Worm (Caenorhabditis elegans): ENCODE results near the gene dlat-1.
A peak's percentile ranks its signal among the peaks of the same experiment; 100 is the strongest.

dlat-1 gene

DNA sequence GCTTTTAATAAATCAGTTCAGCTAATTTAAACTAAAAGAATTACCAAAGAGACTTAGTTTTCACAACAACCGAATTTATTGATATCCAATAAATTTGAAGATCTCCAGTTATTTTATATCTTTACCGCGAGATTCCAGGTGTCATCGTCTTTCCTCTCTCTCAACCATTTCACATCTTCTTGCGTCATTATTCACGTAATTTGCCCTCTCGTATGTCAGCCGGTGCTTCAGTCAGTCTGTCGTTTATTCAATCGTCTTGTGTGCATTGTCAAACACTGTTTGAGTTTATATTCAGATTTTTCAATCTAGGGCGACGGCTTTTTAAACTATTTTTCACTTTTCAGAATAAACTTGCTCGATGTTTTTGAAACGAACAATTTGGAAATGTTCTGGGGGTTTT is 9.7 kb downstream of the dlat-1 start (continued):
- TF ChIP-seq let-526 (GFP tag; IDR thresholded peaks at IDR 0.05) (no peak), F10E7.11 (tag; optimal IDR thresholded peaks at IDR 0.05) (no peak), repo-1 (tag; optimal IDR thresholded peaks at IDR 0.05) (no peak), ztf-3 (GFP tag; optimal IDR thresholded peaks at IDR 0.05) (no peak)

DNA sequence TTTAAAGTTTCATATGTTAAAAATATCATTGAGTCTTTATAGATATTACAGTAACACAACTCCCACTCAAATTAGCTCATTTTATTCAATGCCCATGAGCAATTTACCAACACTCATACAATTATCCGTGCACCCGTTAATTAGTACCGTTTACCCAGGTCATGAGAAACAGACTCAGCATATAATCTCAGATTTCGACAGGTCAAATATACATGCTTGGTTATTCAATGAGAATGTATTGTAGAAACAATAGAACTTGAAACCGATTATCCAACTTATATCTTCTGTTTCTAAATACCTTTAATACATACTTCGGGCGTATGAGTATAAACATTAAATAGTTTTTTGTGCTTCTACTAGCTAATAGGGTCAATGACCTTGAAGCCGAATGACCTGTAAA is 10.9 kb downstream of the dlat-1 start:
- no peak for TF ChIP-seq hmg-1.2 (GFP tag; IDR thresholded peaks at IDR 0.05)
- no peak for TF ChIP-seq madf-10 (tag; optimal IDR thresholded peaks at IDR 0.05)
- TF ChIP-seq lsl-1 (GFP tag; optimal IDR thresholded peaks at IDR 0.05) = no peak
- no peak for TF ChIP-seq Y56A3A.18 (GFP tag; IDR thresholded peaks at IDR 0.05)
- TF ChIP-seq efl-1 (GFP tag; optimal IDR thresholded peaks at IDR 0.05) = no peak
- TF ChIP-seq B0336.3 (GFP tag; IDR thresholded peaks at IDR 0.05) = no peak
- no peak for TF ChIP-seq tbx-9 (tag; optimal IDR thresholded peaks at IDR 0.05; ENCODE audit: borderline replicate concordance)
- TF ChIP-seq F22D6.2 (tag; optimal IDR thresholded peaks at IDR 0.05) = no peak
- TF ChIP-seq F33H1.4 (GFP tag; IDR thresholded peaks at IDR 0.05) = no peak
- TF ChIP-seq nfya-1 (tag; optimal IDR thresholded peaks at IDR 0.05; ENCODE audit: borderline replicate concordance, insufficient read depth) = no peak
- TF ChIP-seq snpc-4 (GFP tag; optimal IDR thresholded peaks at IDR 0.05) = no peak
- TF ChIP-seq snpc-4 (tag; optimal IDR thresholded peaks at IDR 0.05) = no peak
- no peak for TF ChIP-seq egl-18 (GFP tag; IDR thresholded peaks at IDR 0.05)
- no peak for TF ChIP-seq tlf-1 (GFP tag; optimal IDR thresholded peaks at IDR 0.05)
- TF ChIP-seq dpl-1 (GFP tag; optimal IDR thresholded peaks at IDR 0.05) = no peak
- TF ChIP-seq lin-40 (tag; optimal IDR thresholded peaks at IDR 0.05) = no peak
- no peak for TF ChIP-seq lin-54 (GFP tag; optimal IDR thresholded peaks at IDR 0.05)
- no peak for TF ChIP-seq ZK185.1 (tag; optimal IDR thresholded peaks at IDR 0.05; ENCODE audit: poor library complexity, severe bottlenecking)
- no peak for TF ChIP-seq F39B2.1 (GFP tag; IDR thresholded peaks at IDR 0.05)
- no peak for TF ChIP-seq atf-7 (tag; optimal IDR thresholded peaks at IDR 0.05)

DNA sequence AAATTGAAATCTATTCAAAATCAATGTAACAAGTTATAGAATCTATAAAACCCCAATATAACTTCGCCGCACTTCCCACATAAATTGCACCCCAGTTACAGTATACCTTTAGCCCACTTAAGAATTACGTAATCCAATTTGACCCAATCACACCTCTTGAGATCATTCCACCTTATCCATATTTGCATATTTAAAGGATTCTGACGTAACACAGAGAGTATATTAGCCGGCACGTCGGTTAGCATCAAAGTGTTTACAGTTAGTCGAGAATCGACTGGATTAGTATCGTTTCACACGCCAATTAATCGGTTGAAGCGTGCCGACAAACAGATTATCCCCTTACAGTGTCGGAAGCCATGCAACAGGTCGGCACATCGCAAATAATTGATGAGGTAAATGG is 13.5 kb downstream of the dlat-1 start:
- TF ChIP-seq dox-1 (GFP tag; IDR thresholded peaks at IDR 0.05) (no peak), gei-17 (GFP tag; optimal IDR thresholded peaks at IDR 0.05) (no peak), tbp1 (GFP tag; optimal IDR thresholded peaks at IDR 0.05) (no peak), lag-1 (GFP tag; IDR thresholded peaks at IDR 0.05) (no peak), mcd-1 (GFP tag; IDR thresholded peaks at IDR 0.05) (no peak), mes-4 (tag; optimal IDR thresholded peaks at IDR 0.05) (no peak), xnd-1 (tag; optimal IDR thresholded peaks at IDR 0.05) (no peak)

DNA sequence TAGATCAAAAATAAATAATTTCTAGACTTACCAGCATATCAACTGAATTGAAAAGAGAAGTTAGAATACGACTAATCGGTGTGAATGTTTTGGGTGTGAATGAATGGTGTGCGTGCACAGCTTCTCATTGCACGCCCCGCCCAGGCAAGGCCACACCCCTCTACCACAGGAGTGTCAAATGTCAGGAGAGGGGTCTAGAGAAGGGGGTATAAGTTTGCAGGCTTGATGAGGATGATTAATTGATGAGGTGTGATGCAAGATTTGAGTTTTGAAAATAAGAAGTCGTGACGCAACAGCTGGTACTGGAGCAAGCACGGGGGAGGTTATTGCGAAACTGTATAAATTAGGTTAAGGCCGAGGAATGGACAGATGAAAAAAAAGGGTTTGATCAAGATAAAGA is 14.8 kb downstream of the dlat-1 start, which contains the start of gene egl-1:
egl-1 (minus strand) TSS at position 101 of the 400 bp plus-strand sequence.
- TF ChIP-seq hsf-1 (GFP tag; IDR thresholded peaks at IDR 0.05) (no peak), aptf-3 (GFP tag; IDR thresholded peaks at IDR 0.05) (0 out of 2 replicates have a peak, but pooled peaks have one; percentile 35), akir-1 (GFP tag; optimal IDR thresholded peaks at IDR 0.05) (no peak), somi-1 (GFP tag; optimal IDR thresholded peaks at IDR 0.05) (no peak)

DNA sequence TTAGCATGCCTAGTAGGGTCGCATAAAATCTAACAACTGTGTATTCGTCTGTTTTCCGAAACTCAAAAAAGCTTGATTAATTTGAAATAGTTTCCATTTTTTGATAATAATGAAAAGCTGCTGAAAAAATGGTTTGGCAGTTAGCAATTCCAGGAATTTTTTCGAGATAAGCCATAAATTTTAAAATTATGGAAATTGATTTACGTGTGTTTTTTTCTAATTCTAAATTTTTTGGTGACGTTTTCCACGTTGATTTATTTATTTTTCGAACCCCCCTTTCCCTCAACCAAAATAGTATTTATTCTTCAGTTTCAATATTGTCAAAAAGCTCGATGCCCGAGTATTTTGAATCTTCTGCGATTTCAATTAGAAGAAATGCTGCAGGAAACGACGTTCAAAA is 18.2 kb downstream of the dlat-1 start, which contains the start of gene F23B12.1:
F23B12.1 (plus strand) TSS at position 301 of the 400 bp plus-strand sequence.
- no peak for TF ChIP-seq hrde-1 (tag; optimal IDR thresholded peaks at IDR 0.05; ENCODE audit: borderline replicate concordance)
- TF ChIP-seq ztf-22 (GFP tag; optimal IDR thresholded peaks at IDR 0.05) = no peak
- no peak for TF ChIP-seq ceh-79 (tag; optimal IDR thresholded peaks at IDR 0.05)
- no peak for TF ChIP-seq nfya-1 (tag; optimal IDR thresholded peaks at IDR 0.05; ENCODE audit: borderline replicate concordance, insufficient read depth)
